Worm (Caenorhabditis elegans) whole organism, L2 larva: Measurements from ENCODE around the gene Y37D8A.26.

ENCODE experiments used
- R02D3.7 ChIP-seq: fragments of 150-350 bp; optimal IDR thresholded peaks from 2 replicates; lab custom pipeline; 2014; ENCODE audit warnings: missing biosample characterization, missing genetic modification characterization
- elt-3 ChIP-seq: sonication (generic microtip); optimal IDR thresholded peaks from 2 replicates; lab custom pipeline; 2017; ENCODE audit warnings: missing biosample characterization, missing genetic modification characterization
- lin-39 ChIP-seq: fragments of 150-350 bp; optimal IDR thresholded peaks from 2 replicates; lab custom pipeline; 2014; ENCODE audit warnings: missing biosample characterization, missing genetic modification reagents, missing genetic modification characterization
- lsy-2 ChIP-seq, 2 experiments: fragments of 150-350 bp in 1 of 2; sonication (generic microtip) in 1 of 2; optimal IDR thresholded peaks; 2 replicates each; lab custom pipeline; 2014 to 2017; ENCODE audit warnings: missing biosample characterization in 2 of 2, missing genetic modification characterization in 2 of 2
- nhr-77 ChIP-seq: fragments of 150-350 bp; optimal IDR thresholded peaks from 2 replicates; lab custom pipeline; 2014; ENCODE audit warnings: missing biosample characterization, missing genetic modification characterization
- sma-9 ChIP-seq, 2 experiments: fragments of 150-350 bp in 1 of 2; sonication (generic microtip) in 1 of 2; optimal IDR thresholded peaks; 2 replicates each; lab custom pipeline; 2014 to 2016; ENCODE audit warnings: missing genetic modification characterization in 2 of 2, mild to moderate bottlenecking in 1 of 2, missing biosample characterization in 1 of 2, missing compliant biosample characterization in 1 of 2, missing genetic modification reagents in 1 of 2, moderate library complexity in 1 of 2
- snpc-4 ChIP-seq: fragments of 150-350 bp; optimal IDR thresholded peaks from 2 replicates; lab custom pipeline; 2014; ENCODE audit warnings: missing biosample characterization, missing genetic modification characterization
- ztf-1 ChIP-seq: fragments of 200-800 bp; sonication (Bioruptor generic); conservative IDR thresholded peaks from 2 replicates; pipeline ENCODE4 v1.3.6; 2022; ENCODE audit warnings: missing genetic modification characterization, missing compliant biosample characterization

ce11 chrIII:12813193-12813592 lies 43.3 kb downstream of the Y37D8A.26 start, which contains the start of gene BE10.4:
- TF ChIP-seq snpc-4 (tag; lab: Kevin White, UChicago) (no peak), nhr-77 (tag; lab: Kevin White, UChicago) (no peak), ztf-1 (GFP tag; lab: Robert Waterston, UW) (no peak), lsy-2 (tag; optimal IDR thresholded peaks at IDR 0.05; lab: Kevin White, UChicago) (no peak), elt-3 (tag; lab: Kevin White, UChicago) (no peak), R02D3.7 (no peak), lin-39 (tag; lab: Kevin White, UChicago) (no peak), sma-9 (GFP tag; optimal IDR thresholded peaks at IDR 0.05; lab: Kevin White, UChicago) (no peak), sma-9 (tag; optimal IDR thresholded peaks at IDR 0.05; lab: Kevin White, UChicago) (no peak)
